Worm (Caenorhabditis elegans): ENCODE data around the gene ceh-49.
"Not testable (repeated sequence)": the region's sequence is repeated elsewhere in the genome, so short reads cannot be mapped to it uniquely, and the experiment has no call there.

The ceh-49 gene

ce11 chrV:6071551-6071950, 48.5 kb downstream of the ceh-49 start:
- TF ChIP-seq tra-1 (GFP tag; IDR thresholded peaks at IDR 0.05) (0 out of 2 replicates have a peak, but pooled peaks have one; percentile 5), set-16 (GFP tag; IDR thresholded peaks at IDR 0.05) (peak; percentile 88; the same call in 1 of the 2 replicates)

DNA sequence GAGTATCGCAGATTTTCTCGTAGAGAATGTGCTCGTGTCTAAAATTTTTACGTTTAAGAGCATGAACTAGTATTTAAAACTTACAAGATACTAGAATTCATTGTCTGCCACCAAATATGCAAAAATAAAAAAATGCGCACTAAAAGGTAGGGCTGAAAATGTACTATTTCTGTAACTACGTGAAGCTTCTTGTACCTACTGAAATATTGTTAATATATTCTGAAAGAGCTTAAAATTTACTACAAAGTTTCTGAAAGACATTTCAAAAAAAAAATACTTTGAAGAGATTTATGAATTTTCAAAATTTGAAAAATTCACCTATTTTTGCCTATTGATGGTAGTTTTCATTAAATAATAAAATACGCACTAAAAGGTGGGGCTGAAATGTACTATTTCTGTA, 50.0 kb downstream of the ceh-49 start, which contains the start of gene fbxa-214:
TSS of gene fbxa-214 (minus strand) at position 101 of the 400 bp plus-strand sequence.
- TF ChIP-seq egl-27 (tag; optimal IDR thresholded peaks at IDR 0.05); ceh-82 (tag; optimal IDR thresholded peaks at IDR 0.05); ctbp-1 (GFP tag; IDR thresholded peaks at IDR 0.05): not testable (repeated sequence)

Measured in whole organism, L4 larva.